Worm (Caenorhabditis elegans): ENCODE measurements around the gene T02B11.8.

ce11 chrV:875945-876344 lies 2.5 kb downstream of the T02B11.8 start, which contains the start of gene T02B11.9:
- TF ChIP-seq ztf-4 (tag; optimal IDR thresholded peaks at IDR 0.05) (no peak), blmp-1 (tag; optimal IDR thresholded peaks at IDR 0.05; ENCODE audit: insufficient read depth) (no peak), snpc-4 (tag; optimal IDR thresholded peaks at IDR 0.05) (no peak), nhr-11 (tag; optimal IDR thresholded peaks at IDR 0.05) (no peak)
